Fruit fly (Drosophila melanogaster) whole organism, adult: ENCODE data around the gene CG1231.

Source experiments
- CG11617 ChIP-seq: fragments of 200-800 bp; sonication (Bioruptor generic); optimal IDR thresholded peaks from 2 replicates; lab custom pipeline; 2017; ENCODE audit warnings: mild to moderate bottlenecking, missing biosample characterization, missing genetic modification reagents, missing genetic modification characterization
- CG12768 ChIP-seq: fragments of 200-800 bp; sonication (Bioruptor generic); optimal IDR thresholded peaks from 2 replicates; lab custom pipeline; 2017; ENCODE audit warnings: missing biosample characterization, missing genetic modification characterization, mild to moderate bottlenecking, moderate library complexity, missing genetic modification reagents
- CG14711 ChIP-seq: fragments of 200-800 bp; sonication (Bioruptor generic); optimal IDR thresholded peaks from 2 replicates; lab custom pipeline; 2018; ENCODE audit warnings: missing biosample characterization, mild to moderate bottlenecking, missing genetic modification characterization, moderate library complexity
- CG1620 ChIP-seq: fragments of 200-800 bp; sonication (Bioruptor generic); optimal IDR thresholded peaks from 2 replicates; lab custom pipeline; 2016; ENCODE audit warnings: missing biosample characterization, missing genetic modification characterization
- CG33017 ChIP-seq: fragments of 200-800 bp; sonication (Bioruptor generic); optimal IDR thresholded peaks from 2 replicates; lab custom pipeline; 2018; ENCODE audit warnings: missing biosample characterization, mild to moderate bottlenecking, missing genetic modification characterization, moderate library complexity
- CG5204 ChIP-seq: fragments of 200-800 bp; sonication (Bioruptor generic); optimal IDR thresholded peaks from 2 replicates; lab custom pipeline; 2016; ENCODE audit warnings: missing biosample characterization, missing genetic modification characterization
- CG7045 ChIP-seq: fragments of 200-800 bp; sonication (Bioruptor generic); optimal IDR thresholded peaks from 2 replicates; lab custom pipeline; 2017; ENCODE audit warnings: missing biosample characterization, mild to moderate bottlenecking, missing genetic modification characterization
- CG7101 ChIP-seq: fragments of 200-800 bp; sonication (Bioruptor generic); optimal IDR thresholded peaks from 2 replicates; lab custom pipeline; 2018; ENCODE audit warnings: missing biosample characterization, mild to moderate bottlenecking, missing genetic modification characterization, moderate library complexity
- Clk ChIP-seq: fragments of 200-800 bp; sonication (Bioruptor generic); optimal IDR thresholded peaks from 2 replicates; lab custom pipeline; 2017; ENCODE audit warnings: missing biosample characterization, missing genetic modification characterization
- Crg-1 ChIP-seq: fragments of 200-800 bp; sonication (Bioruptor generic); optimal IDR thresholded peaks from 2 replicates; lab custom pipeline; 2016; ENCODE audit warnings: missing biosample characterization, missing genetic modification characterization
- Hr96 ChIP-seq: fragments of 200-800 bp; sonication (Bioruptor generic); optimal IDR thresholded peaks from 2 replicates; lab custom pipeline; 2016; ENCODE audit warnings: missing biosample characterization, missing genetic modification characterization
- Mnt ChIP-seq: fragments of 200-800 bp; sonication (Bioruptor generic); optimal IDR thresholded peaks from 2 replicates; lab custom pipeline; 2016; ENCODE audit warnings: missing biosample characterization, mild to moderate bottlenecking, missing genetic modification characterization
- bab1 ChIP-seq: fragments of 200-800 bp; sonication (Bioruptor generic); optimal IDR thresholded peaks from 3 replicates; lab custom pipeline; 2019; ENCODE audit warnings: missing biosample characterization, mild to moderate bottlenecking, missing genetic modification characterization, moderate library complexity
- cic ChIP-seq: fragments of 200-800 bp; sonication (Bioruptor generic); optimal IDR thresholded peaks from 2 replicates; lab custom pipeline; 2017; ENCODE audit warnings: missing biosample characterization, mild to moderate bottlenecking, missing genetic modification characterization, moderate library complexity
- cnc ChIP-seq, 2 experiments: fragments of >200 bp; optimal IDR thresholded peaks; 2 replicates each; lab custom pipeline; 2017
- kay ChIP-seq: fragments of 200-800 bp; sonication (Bioruptor generic); peaks from one replicate; lab custom pipeline; 2016; ENCODE audit warnings: missing biosample characterization, missing genetic modification characterization, borderline replicate concordance
- ovo ChIP-seq: fragments of 200-800 bp; sonication (Bioruptor generic); optimal IDR thresholded peaks from 2 replicates; lab custom pipeline; 2016; ENCODE audit warnings: missing biosample characterization, missing genetic modification characterization
- pad ChIP-seq: fragments of 200-800 bp; sonication (Bioruptor generic); optimal IDR thresholded peaks from 3 replicates; lab custom pipeline; 2017; ENCODE audit warnings: missing biosample characterization, missing genetic modification characterization, mild to moderate bottlenecking, moderate library complexity, missing genetic modification reagents
- tj ChIP-seq: fragments of 200-800 bp; sonication (Bioruptor generic); optimal IDR thresholded peaks from 3 replicates; lab custom pipeline; 2017; ENCODE audit warnings: missing biosample characterization, mild to moderate bottlenecking, missing genetic modification characterization, moderate library complexity
- toe ChIP-seq: fragments of 200-800 bp; sonication (Bioruptor generic); optimal IDR thresholded peaks from 2 replicates; lab custom pipeline; 2016; ENCODE audit warnings: missing biosample characterization, missing genetic modification characterization

CG1231 gene

DNA sequence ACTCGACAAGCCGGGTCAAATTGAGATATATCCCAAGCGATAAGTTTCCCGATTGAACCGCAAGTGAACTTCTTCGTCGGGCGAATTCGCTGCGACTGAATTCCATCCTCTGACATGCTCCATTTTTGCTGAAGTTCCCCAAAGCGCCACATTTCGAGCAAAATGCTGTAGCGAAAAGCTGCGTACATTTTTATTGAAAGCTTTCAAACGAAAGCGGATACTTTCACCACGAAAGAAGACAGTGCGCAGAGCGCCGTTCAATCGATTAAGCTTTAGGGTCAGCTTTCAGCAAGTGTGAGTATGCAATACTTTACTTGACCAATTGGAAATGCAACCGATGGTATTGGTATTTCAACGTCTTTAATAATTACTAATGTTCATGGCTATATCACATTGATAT is 13.4 kb upstream of the CG1231 start, which contains the start of gene mthl10:
Gene mthl10, minus strand, starts transcription at position 77 of the 400 bp plus-strand sequence.
- TF ChIP-seq CG7101 (tag; lab: Kevin White, UChicago) = no peak
- no peak for TF ChIP-seq ovo
- TF ChIP-seq bab1 (GFP tag; lab: Kevin White, UChicago) = peak; percentile 83

DNA sequence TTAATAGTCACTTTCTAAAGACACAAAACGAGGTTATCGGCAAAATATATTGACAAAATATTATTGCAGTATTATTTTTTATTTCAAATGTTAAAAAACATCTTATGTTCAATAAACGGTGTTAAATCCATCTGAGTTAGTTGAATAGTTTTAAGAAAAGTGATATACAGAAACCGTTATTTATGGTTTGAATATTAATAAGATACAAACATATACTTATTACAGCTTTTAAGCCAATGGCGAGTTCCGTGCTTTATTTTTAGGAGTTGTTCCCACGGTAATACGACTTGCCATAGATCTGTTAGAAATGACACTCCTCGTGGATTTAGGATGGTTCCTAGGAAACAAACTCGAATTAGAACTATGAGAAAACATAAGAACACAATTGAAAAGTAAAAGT is 12.9 kb upstream of the CG1231 start:
- TF ChIP-seq kay (GFP tag; lab: Kevin White, UChicago) (peak; percentile 88), ovo (no peak), tj (GFP tag; lab: Kevin White, UChicago) (no peak)

DNA sequence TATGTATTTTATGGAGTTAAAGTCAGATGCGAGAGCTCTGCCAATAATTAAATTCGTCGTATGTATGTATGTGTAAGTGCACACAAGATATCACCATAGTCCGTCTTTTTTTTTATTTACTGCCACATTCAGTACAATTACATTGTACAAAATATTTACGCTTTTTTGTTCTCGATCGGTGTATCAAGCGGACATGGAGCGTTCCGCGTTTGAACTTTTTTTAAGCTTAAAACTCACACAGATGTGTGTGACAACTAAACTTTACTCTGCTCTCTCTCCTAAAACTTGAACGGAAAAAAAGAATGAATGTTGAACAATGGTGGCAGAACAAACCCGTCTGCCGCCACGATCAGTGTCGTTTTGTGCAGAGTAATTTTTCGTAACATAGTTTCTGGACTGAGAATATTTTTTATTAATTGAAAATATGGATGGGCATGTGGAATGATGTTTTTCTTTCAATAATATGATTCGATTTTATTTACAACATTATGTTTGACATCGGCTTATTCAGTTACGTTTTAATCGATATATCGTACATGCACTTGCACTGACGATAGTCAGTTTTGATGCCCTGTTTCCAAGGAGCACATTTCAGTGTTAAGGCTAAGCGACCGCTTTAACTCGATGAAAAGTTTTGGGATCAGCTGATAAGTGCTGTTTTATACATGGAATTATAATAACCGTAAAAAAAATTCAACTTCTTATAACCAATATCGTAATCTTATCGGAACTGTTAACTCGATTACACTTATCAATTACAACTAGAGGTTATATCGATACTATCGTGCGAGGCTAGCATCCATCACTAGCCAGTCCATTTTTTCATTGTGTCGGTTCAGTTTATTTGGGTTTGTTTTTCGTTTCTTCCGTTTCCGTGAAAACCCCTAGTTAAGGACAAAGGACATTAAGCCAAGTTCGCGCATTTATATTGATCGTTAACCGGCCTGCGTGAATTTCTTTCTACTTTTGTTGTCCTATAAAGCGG is 9.3 kb upstream of the CG1231 start, which contains the start of gene mth:
Gene mth, minus strand, starts transcription at position 302 of the 985 bp plus-strand sequence.
- TF ChIP-seq Mnt (GFP tag; lab: Kevin White, UChicago) (peak; percentile 19), toe (peak; percentile 74), ovo (peak; percentile 31), CG1620 (GFP tag; lab: Kevin White, UChicago) (peak; percentile 70), cic (peak; percentile 39), CG33017 (tag; lab: Kevin White, UChicago) (no peak), Clk (GFP tag; lab: Kevin White, UChicago) (peak; percentile 40), CG14711 (tag; lab: Kevin White, UChicago) (no peak), bab1 (GFP tag; lab: Kevin White, UChicago) (peak; percentile 67), kay (GFP tag; lab: Kevin White, UChicago) (peak; percentile 77), CG7045 (GFP tag; lab: Kevin White, UChicago) (no peak), CG11617 (GFP tag; lab: Kevin White, UChicago) (peak; percentile 62), Crg-1 (GFP tag; lab: Kevin White, UChicago) (peak; percentile 37), tj (GFP tag; lab: Kevin White, UChicago) (peak; percentile 21), Hr96 (GFP tag; lab: Kevin White, UChicago) (peak; percentile 74), CG7101 (tag; lab: Kevin White, UChicago) (peak; percentile 29), CG5204 (no peak), cnc (optimal IDR thresholded peaks at IDR 0.05; lab: Kevin White, UChicago) (no peak), pad (GFP tag; lab: Kevin White, UChicago) (no peak), CG12768 (GFP tag; lab: Kevin White, UChicago) (peak; percentile 1)

DNA sequence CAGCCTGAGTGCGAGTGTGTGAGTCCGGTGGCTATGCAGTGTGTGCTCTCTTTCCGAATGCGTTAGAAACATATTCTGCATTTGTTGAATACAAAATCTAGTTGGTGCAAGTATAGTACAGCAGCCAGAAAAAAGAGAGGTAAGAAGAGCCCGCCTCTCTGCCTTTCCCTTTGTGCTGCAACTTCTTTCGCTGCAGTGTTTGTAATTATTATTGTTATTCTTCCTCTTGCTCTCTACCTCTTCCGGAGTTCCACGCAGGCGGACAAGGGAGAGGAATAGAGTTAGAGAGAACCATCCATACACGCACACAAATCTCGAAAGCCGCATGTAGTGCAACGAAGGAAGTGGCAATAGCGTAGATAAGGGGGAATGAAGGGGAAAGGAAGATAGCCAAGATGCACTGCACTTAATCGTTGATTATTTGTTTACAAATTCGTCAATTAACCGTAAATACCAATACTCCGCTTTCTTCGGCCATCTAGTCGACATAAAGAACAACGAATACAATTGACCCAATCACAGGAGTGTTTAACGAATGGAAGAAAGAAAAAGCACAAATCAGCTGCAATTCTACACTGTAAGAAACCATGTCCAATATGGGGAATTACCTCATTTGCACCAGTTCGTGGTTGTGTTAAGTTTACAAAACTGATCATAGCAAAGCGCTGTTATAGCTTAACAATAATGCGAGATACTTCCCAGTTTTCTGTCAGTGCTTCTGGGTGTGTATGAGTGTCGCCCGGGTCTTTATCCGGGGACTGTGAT is 8.4 kb upstream of the CG1231 start:
- no peak for TF ChIP-seq cic
- TF ChIP-seq CG5204 = no peak
- peak; percentile 15 for TF ChIP-seq CG1620 (GFP tag; lab: Kevin White, UChicago)
- no peak for TF ChIP-seq Mnt (GFP tag; lab: Kevin White, UChicago)
- peak; percentile 56 for TF ChIP-seq bab1 (GFP tag; lab: Kevin White, UChicago)
- no peak for TF ChIP-seq toe
- no peak for TF ChIP-seq cnc (optimal IDR thresholded peaks at IDR 0.05; lab: Kevin White, UChicago)
- TF ChIP-seq kay (GFP tag; lab: Kevin White, UChicago) = no peak
- peak; percentile 53 for TF ChIP-seq CG11617 (GFP tag; lab: Kevin White, UChicago)
- peak; percentile 66 for TF ChIP-seq tj (GFP tag; lab: Kevin White, UChicago)
- no peak for TF ChIP-seq Hr96 (GFP tag; lab: Kevin White, UChicago)
- peak; percentile 96 for TF ChIP-seq pad (GFP tag; lab: Kevin White, UChicago)
- peak; percentile 25 for TF ChIP-seq CG7045 (GFP tag; lab: Kevin White, UChicago)
- peak; percentile 39 for TF ChIP-seq Crg-1 (GFP tag; lab: Kevin White, UChicago)
- TF ChIP-seq CG14711 (tag; lab: Kevin White, UChicago) = peak; percentile 16
- peak; percentile 40 for TF ChIP-seq CG33017 (tag; lab: Kevin White, UChicago)
- TF ChIP-seq CG7101 (tag; lab: Kevin White, UChicago) = peak; percentile 37
- TF ChIP-seq CG12768 (GFP tag; lab: Kevin White, UChicago) = peak; percentile 37
- no peak for TF ChIP-seq Clk (GFP tag; lab: Kevin White, UChicago)
- no peak for TF ChIP-seq ovo

DNA sequence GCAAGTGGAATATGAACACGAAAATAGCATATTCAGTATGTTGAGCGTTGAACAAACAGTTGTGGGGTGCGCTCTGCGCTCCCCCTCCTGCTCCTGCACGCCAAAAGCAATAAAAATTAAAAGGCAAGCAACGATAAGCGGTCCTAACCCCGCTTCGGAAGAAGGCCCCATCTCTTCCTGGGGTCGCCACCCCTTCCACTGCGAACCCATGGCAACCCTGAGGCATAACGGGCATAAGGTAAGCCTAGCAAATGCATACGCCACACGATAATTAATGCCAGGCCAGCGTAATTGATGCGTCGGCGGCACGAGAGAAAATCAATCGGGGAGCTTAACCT is 7.8 kb upstream of the CG1231 start:
- TF ChIP-seq CG14711 (tag; lab: Kevin White, UChicago) = no peak
- peak; percentile 40 for TF ChIP-seq tj (GFP tag; lab: Kevin White, UChicago)

DNA sequence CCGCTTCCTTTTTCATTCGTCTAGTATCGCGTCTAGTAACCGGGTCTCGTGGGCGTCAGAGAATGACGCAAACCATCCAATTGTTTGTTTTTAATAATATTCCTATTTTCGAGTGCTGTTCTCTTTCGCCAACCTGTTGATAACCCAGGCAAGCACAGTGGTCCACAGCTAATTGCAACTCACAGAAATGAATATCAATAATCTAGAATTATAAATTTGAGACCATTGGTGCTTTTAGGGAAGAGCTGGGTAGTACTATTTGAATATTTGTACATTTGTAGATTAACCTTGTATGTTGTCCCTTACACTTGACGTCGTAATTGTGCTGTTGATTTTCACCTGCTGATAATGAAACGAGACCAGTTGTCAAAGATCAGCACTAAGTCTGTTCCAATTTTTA is 6.5 kb upstream of the CG1231 start:
- TF ChIP-seq cic (peak; percentile 28), ovo (no peak), toe (no peak), tj (GFP tag; lab: Kevin White, UChicago) (no peak), bab1 (GFP tag; lab: Kevin White, UChicago) (no peak), CG11617 (GFP tag; lab: Kevin White, UChicago) (no peak), CG12768 (GFP tag; lab: Kevin White, UChicago) (no peak), CG7101 (tag; lab: Kevin White, UChicago) (peak; percentile 41), Hr96 (GFP tag; lab: Kevin White, UChicago) (no peak), CG7045 (GFP tag; lab: Kevin White, UChicago) (no peak), CG5204 (no peak), cnc (optimal IDR thresholded peaks at IDR 0.05; lab: Kevin White, UChicago) (no peak), kay (GFP tag; lab: Kevin White, UChicago) (no peak), CG33017 (tag; lab: Kevin White, UChicago) (no peak), Clk (GFP tag; lab: Kevin White, UChicago) (no peak), CG14711 (tag; lab: Kevin White, UChicago) (peak; percentile 34), CG1620 (GFP tag; lab: Kevin White, UChicago) (no peak), Mnt (GFP tag; lab: Kevin White, UChicago) (peak; percentile 5), pad (GFP tag; lab: Kevin White, UChicago) (no peak), Crg-1 (GFP tag; lab: Kevin White, UChicago) (no peak)
